Fruit fly (Drosophila melanogaster) whole organism, embryonic: ENCODE measurements around the gene CG31807.

Experiments used
- Ada2b ChIP-seq: fragments of 200-800 bp; sonication (Bioruptor generic); IDR thresholded peaks from 2 replicates; pipeline ENCODE4 v1.3.6; 2022; ENCODE audit warnings: missing biosample characterization, missing genetic modification characterization
- Adf1 ChIP-seq: fragments of 200-800 bp; sonication (Bioruptor generic); IDR thresholded peaks from 2 replicates; pipeline ENCODE4 v1.3.6; 2022; ENCODE audit warnings: missing biosample characterization, missing genetic modification characterization
- B-H1 ChIP-seq: fragments of 200-800 bp; sonication (Bioruptor generic); IDR thresholded peaks from 3 replicates; pipeline ENCODE4 v1.3.6; 2022; ENCODE audit warnings: missing biosample characterization, missing genetic modification characterization
- CG10462 ChIP-seq: fragments of 200-800 bp; sonication (Bioruptor generic); optimal IDR thresholded peaks from 2 replicates; lab custom pipeline; 2016; ENCODE audit warnings: missing biosample characterization, missing genetic modification characterization
- CG10959 ChIP-seq: fragments of 200-800 bp; sonication (Bioruptor generic); IDR thresholded peaks from 2 replicates; pipeline ENCODE4 v1.3.6; 2022; ENCODE audit warnings: missing biosample characterization, missing genetic modification characterization
- CG11093 ChIP-seq: fragments of 200-800 bp; sonication (Bioruptor generic); IDR thresholded peaks from 3 replicates; pipeline ENCODE4 v1.3.6; 2022; ENCODE audit warnings: missing biosample characterization, missing genetic modification characterization
- CG12659 ChIP-seq: fragments of 200-800 bp; sonication (Bioruptor generic); optimal IDR thresholded peaks from 3 replicates; lab custom pipeline; 2017; ENCODE audit warnings: mild to moderate bottlenecking, missing biosample characterization, missing genetic modification reagents, missing genetic modification characterization
- CG13296 ChIP-seq: fragments of 200-800 bp; sonication (Bioruptor generic); optimal IDR thresholded peaks from 3 replicates; lab custom pipeline; 2018; ENCODE audit warnings: missing biosample characterization, mild to moderate bottlenecking, missing genetic modification characterization
- CG14014 ChIP-seq: fragments of 200-800 bp; sonication (Bioruptor generic); IDR thresholded peaks from 2 replicates; pipeline ENCODE4 v1.3.6; 2022; ENCODE audit warnings: missing biosample characterization, missing genetic modification characterization
- CG18011 ChIP-seq: fragments of 200-800 bp; sonication (Bioruptor generic); optimal IDR thresholded peaks from 2 replicates; lab custom pipeline; 2017; ENCODE audit warnings: missing biosample characterization, missing genetic modification characterization, mild to moderate bottlenecking, moderate library complexity, missing genotype
- CG18619 ChIP-seq: fragments of 200-800 bp; sonication (Bioruptor generic); optimal IDR thresholded peaks from 3 replicates; lab custom pipeline; 2017; ENCODE audit warnings: missing biosample characterization, mild to moderate bottlenecking, missing genetic modification characterization
- CG2889 ChIP-seq: fragments of 200-800 bp; sonication (Bioruptor generic); IDR thresholded peaks from 3 replicates; pipeline ENCODE4 v1.3.6; 2022; ENCODE audit warnings: missing biosample characterization, missing genetic modification characterization
- CG30403 ChIP-seq: fragments of 200-800 bp; sonication (Bioruptor generic); optimal IDR thresholded peaks from 3 replicates; lab custom pipeline; 2016; ENCODE audit warnings: missing biosample characterization, missing genetic modification characterization
- CG3995 ChIP-seq: fragments of 200-800 bp; sonication (Bioruptor generic); optimal IDR thresholded peaks from 3 replicates; lab custom pipeline; 2016; ENCODE audit warnings: missing biosample characterization, missing genetic modification characterization
- CG4282 ChIP-seq: fragments of 200-800 bp; sonication (Bioruptor generic); optimal IDR thresholded peaks from 2 replicates; lab custom pipeline; 2016; ENCODE audit warnings: missing biosample characterization, missing genetic modification characterization
- CG4820 ChIP-seq: fragments of 200-800 bp; sonication (Bioruptor generic); optimal IDR thresholded peaks from 3 replicates; lab custom pipeline; 2016; ENCODE audit warnings: missing biosample characterization, missing genetic modification characterization
- CG6689 ChIP-seq: fragments of 200-800 bp; sonication (Bioruptor generic); IDR thresholded peaks from 2 replicates; pipeline ENCODE4 v1.3.6; 2022; ENCODE audit warnings: missing biosample characterization, missing genetic modification characterization
- CG7928 ChIP-seq: fragments of 200-800 bp; sonication (Bioruptor generic); optimal IDR thresholded peaks from 2 replicates; lab custom pipeline; 2017; ENCODE audit warnings: missing biosample characterization, mild to moderate bottlenecking, missing genetic modification characterization
- CG8089 ChIP-seq: fragments of 200-800 bp; sonication (Bioruptor generic); optimal IDR thresholded peaks from 3 replicates; lab custom pipeline; 2016; ENCODE audit warnings: missing biosample characterization, missing genetic modification characterization
- CG9727 ChIP-seq: fragments of 200-800 bp; sonication (Bioruptor generic); optimal IDR thresholded peaks from 3 replicates; lab custom pipeline; 2017; ENCODE audit warnings: missing biosample characterization, mild to moderate bottlenecking, missing genetic modification characterization
- CG9817 ChIP-seq: fragments of 200-800 bp; sonication (Bioruptor generic); optimal IDR thresholded peaks from 2 replicates; lab custom pipeline; 2018; ENCODE audit warnings: missing biosample characterization, mild to moderate bottlenecking, missing genetic modification characterization, moderate library complexity
- CG9876 ChIP-seq: fragments of 200-800 bp; sonication (Bioruptor generic); optimal IDR thresholded peaks from 2 replicates; lab custom pipeline; 2016; ENCODE audit warnings: missing biosample characterization, missing genetic modification characterization
- D ChIP-seq, 2 experiments: fragments of 200-800 bp in 1 of 2; fragments of >200 bp in 1 of 2; sonication (Bioruptor generic) in 1 of 2; optimal IDR thresholded peaks; 2 replicates in 1 of 2; 3 replicates in 1 of 2; lab custom pipeline; 2017; ENCODE audit warnings: mild to moderate bottlenecking in 1 of 2, missing biosample characterization in 1 of 2, missing genetic modification characterization in 1 of 2, missing genetic modification reagents in 1 of 2
- Deaf1 ChIP-seq: fragments of 200-800 bp; optimal IDR thresholded peaks from 3 replicates; lab custom pipeline; 2019; ENCODE audit warnings: missing biosample characterization, mild to moderate bottlenecking, missing genetic modification characterization, moderate library complexity
- Elba2 ChIP-seq: fragments of 200-800 bp; sonication (Bioruptor generic); optimal IDR thresholded peaks from 3 replicates; lab custom pipeline; 2016; ENCODE audit warnings: missing biosample characterization, missing genetic modification characterization
- HLH54F ChIP-seq: fragments of 200-800 bp; sonication (Bioruptor generic); optimal IDR thresholded peaks from 3 replicates; lab custom pipeline; 2016; ENCODE audit warnings: missing biosample characterization, missing genetic modification characterization
- Hr39 ChIP-seq: fragments of >200 bp; optimal IDR thresholded peaks from 2 replicates; lab custom pipeline; 2017
- Lhr ChIP-seq: fragments of 200-800 bp; sonication (Bioruptor generic); optimal IDR thresholded peaks from 3 replicates; lab custom pipeline; 2017; ENCODE audit warnings: mild to moderate bottlenecking, missing biosample characterization, missing genetic modification reagents, missing genetic modification characterization
- NK7.1 ChIP-seq: fragments of 200-800 bp; sonication (Bioruptor generic); optimal IDR thresholded peaks from 3 replicates; lab custom pipeline; 2016; ENCODE audit warnings: missing biosample characterization, missing genetic modification characterization
- PHDP ChIP-seq: fragments of 200-800 bp; sonication (Bioruptor generic); optimal IDR thresholded peaks from 3 replicates; lab custom pipeline; 2018; ENCODE audit warnings: missing biosample characterization, mild to moderate bottlenecking, missing genetic modification characterization, moderate library complexity
- Sry-β ChIP-seq: fragments of 200-800 bp; sonication (Bioruptor generic); optimal IDR thresholded peaks from 2 replicates; lab custom pipeline; 2018; ENCODE audit warnings: missing biosample characterization, mild to moderate bottlenecking, missing genetic modification characterization, moderate library complexity
- ase ChIP-seq: fragments of 200-800 bp; sonication (Bioruptor generic); IDR thresholded peaks from 3 replicates; pipeline ENCODE4 v1.3.6; 2022; ENCODE audit warnings: missing biosample characterization, missing genetic modification characterization
- bsh ChIP-seq, 2 experiments: fragments of 200-800 bp; sonication (Bioruptor generic); optimal IDR thresholded peaks; 2 replicates each; lab custom pipeline; 2017 to 2018; ENCODE audit warnings: mild to moderate bottlenecking in 2 of 2, missing biosample characterization in 2 of 2, missing genetic modification characterization in 2 of 2, moderate library complexity in 1 of 2
- btn ChIP-seq: fragments of 200-800 bp; sonication (Bioruptor generic); optimal IDR thresholded peaks from 2 replicates; lab custom pipeline; 2016; ENCODE audit warnings: missing biosample characterization, missing genetic modification characterization
- ci ChIP-seq: fragments of 200-800 bp; sonication (Bioruptor generic); IDR thresholded peaks from 3 replicates; pipeline ENCODE4 v1.3.6; 2022; ENCODE audit warnings: missing biosample characterization, missing genetic modification characterization
- da ChIP-seq: fragments of 200-800 bp; sonication (Bioruptor generic); optimal IDR thresholded peaks from 2 replicates; lab custom pipeline; 2016; ENCODE audit warnings: missing biosample characterization, missing genetic modification characterization
- esg ChIP-seq: fragments of 200-800 bp; sonication (Bioruptor generic); conservative IDR thresholded peaks from 2 replicates; pipeline ENCODE4 v1.3.6; 2022; ENCODE audit warnings: missing biosample characterization, missing genetic modification characterization
- eyg ChIP-seq: fragments of 200-800 bp; sonication (Bioruptor generic); optimal IDR thresholded peaks from 3 replicates; lab custom pipeline; 2016; ENCODE audit warnings: missing biosample characterization, missing genetic modification characterization
- fd96Cb ChIP-seq: fragments of 200-800 bp; sonication (Bioruptor generic); optimal IDR thresholded peaks from 2 replicates; lab custom pipeline; 2018; ENCODE audit warnings: missing biosample characterization, mild to moderate bottlenecking, missing genetic modification characterization, moderate library complexity
- gcm ChIP-seq: fragments of 200-800 bp; sonication (Bioruptor generic); optimal IDR thresholded peaks from 2 replicates; lab custom pipeline; 2019; ENCODE audit warnings: missing biosample characterization, mild to moderate bottlenecking, missing genetic modification characterization, moderate library complexity
- grn ChIP-seq: fragments of 200-800 bp; sonication (Bioruptor generic); optimal IDR thresholded peaks from 3 replicates; lab custom pipeline; 2017; ENCODE audit warnings: missing biosample characterization, missing genetic modification characterization
- hkb ChIP-seq, 2 experiments: fragments of 200-800 bp in 1 of 2; fragments of >200 bp in 1 of 2; sonication (Bioruptor generic) in 1 of 2; IDR thresholded peaks in 1 of 2; optimal IDR thresholded peaks in 1 of 2; 2 replicates each; pipeline versions ENCODE4 v1.3.6 to Lab custom; 2017 to 2022; ENCODE audit warnings: missing biosample characterization in 1 of 2, missing genetic modification characterization in 1 of 2
- lab ChIP-seq: fragments of 200-800 bp; sonication (Bioruptor generic); optimal IDR thresholded peaks from 3 replicates; lab custom pipeline; 2017; ENCODE audit warnings: missing biosample characterization, missing genetic modification characterization, mild to moderate bottlenecking, moderate library complexity, missing genetic modification reagents
- p53 ChIP-seq: fragments of 200-800 bp; sonication (Bioruptor generic); optimal IDR thresholded peaks from 2 replicates; lab custom pipeline; 2016; ENCODE audit warnings: missing biosample characterization, missing genetic modification characterization
- pb ChIP-seq: fragments of 200-800 bp; sonication (Bioruptor generic); optimal IDR thresholded peaks from 3 replicates; lab custom pipeline; 2016; ENCODE audit warnings: missing biosample characterization, missing genetic modification characterization
- stc ChIP-seq: fragments of 200-800 bp; sonication (Bioruptor generic); IDR thresholded peaks from 2 replicates; pipeline ENCODE4 v1.3.6; 2022; ENCODE audit warnings: missing biosample characterization, missing genetic modification characterization
- tap ChIP-seq: fragments of 200-800 bp; optimal IDR thresholded peaks from 3 replicates; lab custom pipeline; 2019; ENCODE audit warnings: missing biosample characterization, mild to moderate bottlenecking, missing genetic modification characterization, moderate library complexity
- ttk ChIP-seq: fragments of 200-800 bp; sonication (Bioruptor generic); IDR thresholded peaks from 2 replicates; pipeline ENCODE4 v2.1.2; 2022; ENCODE audit warnings: missing biosample characterization, missing genetic modification characterization

The CG31807 gene

DNA sequence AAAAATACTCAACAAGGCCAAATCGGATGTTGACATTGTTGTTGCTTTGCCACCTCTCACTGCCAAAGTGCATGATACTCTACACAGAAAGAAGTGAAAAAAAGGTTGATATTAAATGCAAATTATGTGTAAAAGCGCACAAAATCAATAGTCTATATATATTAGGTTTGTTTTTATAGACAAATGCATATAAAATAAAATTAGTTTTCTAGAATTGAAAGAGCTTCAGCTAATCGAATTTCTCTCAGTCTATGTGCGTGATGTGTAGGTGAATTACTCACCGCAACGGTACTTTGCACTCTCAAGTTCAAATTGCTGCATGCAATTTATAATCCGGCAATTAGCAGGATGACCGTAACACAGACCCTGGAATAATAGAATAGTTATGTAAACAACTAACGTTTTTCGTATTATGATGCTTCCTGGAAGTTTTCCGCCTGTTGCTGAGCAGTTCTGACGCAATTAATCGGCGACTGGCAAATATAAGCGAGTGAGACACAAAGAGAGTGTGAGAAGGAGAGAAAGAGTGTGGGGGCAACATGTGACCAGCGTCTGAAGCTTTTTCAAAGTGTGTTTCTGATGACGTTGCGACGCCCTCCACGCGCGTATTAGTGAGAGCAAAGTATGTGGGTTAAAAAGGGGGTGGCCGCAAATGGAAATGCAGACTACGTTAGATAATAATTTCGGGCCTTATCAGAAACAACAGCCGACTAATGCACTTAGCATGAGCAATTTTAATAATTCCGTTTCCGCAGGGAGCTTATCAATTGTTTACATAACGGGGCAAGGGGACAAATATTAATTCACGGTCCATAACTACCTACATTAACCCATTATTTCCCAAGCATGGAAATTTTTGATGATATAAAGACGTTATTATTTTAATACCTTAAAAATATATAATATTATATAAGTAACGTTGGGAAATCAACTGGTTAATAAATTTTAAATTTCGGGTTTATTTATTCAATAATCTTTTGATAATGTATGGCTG, 37.2 kb upstream of the CG31807 start (continued):
- TF ChIP-seq CG11093 (GFP tag; lab: Robert Waterston, UW) = peak; percentile 93
- peak; percentile 97 for TF ChIP-seq stc (GFP tag; lab: Robert Waterston, UW)
- peak; percentile 87 for TF ChIP-seq CG2889 (GFP tag; lab: Robert Waterston, UW)
- peak; percentile 94 for TF ChIP-seq CG14014 (GFP tag; lab: Robert Waterston, UW)
- peak; percentile 95 for TF ChIP-seq esg (GFP tag; lab: Robert Waterston, UW)
- peak; percentile 68 for TF ChIP-seq Lhr
- peak; percentile 86 for TF ChIP-seq gcm (GFP tag; lab: Kevin White, UChicago)
- peak; percentile 97 for TF ChIP-seq CG9727 (GFP tag; lab: Kevin White, UChicago)
- TF ChIP-seq ci = peak; percentile 97
- TF ChIP-seq B-H1 (GFP tag; lab: Robert Waterston, UW) = peak; percentile 95
- TF ChIP-seq CG6689 = peak; percentile 96
- TF ChIP-seq Ada2b = peak; percentile 87
- TF ChIP-seq HLH54F (GFP tag; lab: Kevin White, UChicago) = peak; percentile 74
- TF ChIP-seq Sry-β = peak; percentile 30
- peak; percentile 90 for TF ChIP-seq CG12659 (GFP tag; lab: Kevin White, UChicago)
- no peak for TF ChIP-seq Hr39 (lab: Kevin White, UChicago)
- TF ChIP-seq da = peak; percentile 67
- TF ChIP-seq NK7.1 (GFP tag; lab: Kevin White, UChicago) = peak; percentile 55
- peak; percentile 65 to 90 for TF ChIP-seq bsh (GFP tag; optimal IDR thresholded peaks at IDR 0.05; lab: Kevin White, UChicago)
- peak; percentile 84 for TF ChIP-seq CG18619
- peak; percentile 29 for TF ChIP-seq Deaf1 (tag; lab: Kevin White, UChicago)
- peak; percentile 85 for TF ChIP-seq Elba2 (GFP tag; lab: Kevin White, UChicago)
- TF ChIP-seq CG30403 (GFP tag; lab: Kevin White, UChicago) = peak; percentile 94
- peak; percentile 93 for TF ChIP-seq CG10959 (GFP tag; lab: Robert Waterston, UW)
- peak; percentile 58 for TF ChIP-seq CG8089 (GFP tag; lab: Kevin White, UChicago)
- TF ChIP-seq CG13296 (GFP tag; lab: Kevin White, UChicago) = peak; percentile 85
- peak; percentile 93 for TF ChIP-seq fd96Cb (tag; lab: Kevin White, UChicago)
- peak; percentile 78 for TF ChIP-seq btn
- peak; percentile 37 for TF ChIP-seq p53 (GFP tag; lab: Kevin White, UChicago)
- TF ChIP-seq grn = peak; percentile 55
- peak; percentile 59 for TF ChIP-seq CG3995 (GFP tag; lab: Kevin White, UChicago)
- no peak for TF ChIP-seq D (optimal IDR thresholded peaks at IDR 0.05; lab: Kevin White, UChicago)
- peak; percentile 91 for TF ChIP-seq D (GFP tag; optimal IDR thresholded peaks at IDR 0.05; lab: Kevin White, UChicago)
- TF ChIP-seq CG7928 (GFP tag; lab: Kevin White, UChicago) = peak; percentile 21
- peak; percentile 82 for TF ChIP-seq PHDP (tag; lab: Kevin White, UChicago)
- peak; percentile 16 for TF ChIP-seq eyg (GFP tag; lab: Kevin White, UChicago)
- peak; percentile 93 for TF ChIP-seq CG4820 (GFP tag; lab: Kevin White, UChicago)
- TF ChIP-seq pb = peak; percentile 22
- TF ChIP-seq Adf1 (GFP tag; lab: Robert Waterston, UW) = peak; percentile 67
- no peak for TF ChIP-seq hkb (optimal IDR thresholded peaks at IDR 0.05; lab: Kevin White, UChicago)
- TF ChIP-seq hkb (GFP tag; IDR thresholded peaks at IDR 0.05; lab: Robert Waterston, UW) = peak; percentile 94
- peak; percentile 87 for TF ChIP-seq CG9817 (tag; lab: Kevin White, UChicago)
- TF ChIP-seq tap (tag; lab: Kevin White, UChicago) = peak; percentile 93
- peak; percentile 17 for TF ChIP-seq CG4282
- peak; percentile 95 for TF ChIP-seq lab
- TF ChIP-seq ttk (GFP tag; lab: Robert Waterston, UW) = peak; percentile 94
- TF ChIP-seq CG10462 (GFP tag; lab: Kevin White, UChicago) = peak; percentile 86
- no peak for TF ChIP-seq CG9876
- no peak for TF ChIP-seq CG18011
- peak; percentile 95 for TF ChIP-seq ase
